Worm (Caenorhabditis elegans): ENCODE data around the gene Y54F10BM.3.

Y54F10BM.3 gene

ce11 chrIII:2281975-2282957, at the start of gene Y54F10BM.3:
Gene Y54F10BM.3 (plus strand): TSS chrIII:2282025.
- TF ChIP-seq ceh-82 (tag; optimal IDR thresholded peaks at IDR 0.05) (no peak), ZK546.5 (tag; optimal IDR thresholded peaks at IDR 0.05) (no peak), fos-1 (tag; optimal IDR thresholded peaks at IDR 0.05) (no peak), lin-13 (GFP tag; optimal IDR thresholded peaks at IDR 0.05) (no peak), sma-9 (GFP tag; optimal IDR thresholded peaks at IDR 0.05) (no peak), sma-9 (tag; optimal IDR thresholded peaks at IDR 0.05) (no peak), elt-1 (tag; optimal IDR thresholded peaks at IDR 0.05) (no peak), nhr-23 (tag; optimal IDR thresholded peaks at IDR 0.05) (no peak), nhr-237 (tag; optimal IDR thresholded peaks at IDR 0.05) (no peak), F13H6.1 (tag; optimal IDR thresholded peaks at IDR 0.05) (no peak), ceh-16 (tag; optimal IDR thresholded peaks at IDR 0.05) (no peak), crh-2 (tag; optimal IDR thresholded peaks at IDR 0.05) (no peak), blmp-1 (tag; optimal IDR thresholded peaks at IDR 0.05; ENCODE audit: insufficient read depth) (no peak), nhr-6 (tag; optimal IDR thresholded peaks at IDR 0.05) (no peak), skn-1 (tag; optimal IDR thresholded peaks at IDR 0.05) (no peak), sem-4 (tag; optimal IDR thresholded peaks at IDR 0.05) (no peak), alr-1 (tag; optimal IDR thresholded peaks at IDR 0.05) (no peak), peb-1 (tag; optimal IDR thresholded peaks at IDR 0.05) (no peak), ztf-11 (tag; optimal IDR thresholded peaks at IDR 0.05) (no peak), ama-1 (optimal IDR thresholded peaks at IDR 0.05) (no peak)

- TF ChIP-seq unc-55 (GFP tag; optimal IDR thresholded peaks at IDR 0.05) (no peak), nhr-21 (tag; optimal IDR thresholded peaks at IDR 0.05) (no peak), aly-2 (tag; optimal IDR thresholded peaks at IDR 0.05) (no peak), fos-1 (tag; optimal IDR thresholded peaks at IDR 0.05) (no peak), crh-2 (tag; optimal IDR thresholded peaks at IDR 0.05) (no peak), zag-1 (tag; optimal IDR thresholded peaks at IDR 0.05) (no peak), ztf-11 (tag; optimal IDR thresholded peaks at IDR 0.05) (no peak), unc-62 (GFP tag; optimal IDR thresholded peaks at IDR 0.05) (no peak), mdl-1 (tag; optimal IDR thresholded peaks at IDR 0.05) (no peak)
Observed at ce11 chrIII:2232360-2232759, 49.5 kb upstream of the Y54F10BM.3 start, which contains the start of gene fbxa-47. Gene fbxa-47 (minus strand): TSS chrIII:2232460.

DNA sequence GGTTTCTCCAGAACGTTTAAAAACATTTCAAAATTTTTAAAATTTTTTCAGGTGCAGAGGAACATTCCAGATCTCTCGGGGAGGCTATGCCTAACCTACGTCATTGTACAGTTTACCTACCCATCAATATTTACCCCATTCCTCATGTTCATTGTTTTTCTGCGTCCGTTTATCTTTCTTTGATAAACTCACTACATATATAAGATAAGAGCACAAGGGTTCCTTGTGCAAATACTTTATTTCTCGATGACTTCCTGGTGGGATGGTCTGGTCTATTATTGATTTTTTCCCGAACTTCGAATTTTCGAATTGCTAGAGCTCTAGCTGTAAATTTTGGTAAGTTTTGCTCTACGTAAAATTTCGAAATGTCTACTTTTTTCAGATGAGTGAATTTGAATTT, 48.4 kb upstream of the Y54F10BM.3 start:
- TF ChIP-seq F13H6.1 (tag; optimal IDR thresholded peaks at IDR 0.05) (no peak), peb-1 (tag; optimal IDR thresholded peaks at IDR 0.05) (no peak), ceh-16 (tag; optimal IDR thresholded peaks at IDR 0.05) (no peak), ztf-1 (GFP tag; conservative IDR thresholded peaks at IDR 0.05) (no peak), lin-39 (tag; optimal IDR thresholded peaks at IDR 0.05) (no peak), nhr-10 (tag; optimal IDR thresholded peaks at IDR 0.05) (no peak), elt-1 (tag; optimal IDR thresholded peaks at IDR 0.05) (no peak), ceh-82 (tag; optimal IDR thresholded peaks at IDR 0.05) (no peak), mab-5 (tag; optimal IDR thresholded peaks at IDR 0.05) (no peak), dmd-4 (tag; optimal IDR thresholded peaks at IDR 0.05) (no peak), sma-3 (GFP tag; optimal IDR thresholded peaks at IDR 0.05) (no peak), ztf-4 (tag; optimal IDR thresholded peaks at IDR 0.05) (no peak), fos-1 (tag; optimal IDR thresholded peaks at IDR 0.05) (no peak), ztf-11 (tag; optimal IDR thresholded peaks at IDR 0.05) (no peak), nhr-77 (tag; optimal IDR thresholded peaks at IDR 0.05) (no peak), nhr-21 (tag; optimal IDR thresholded peaks at IDR 0.05) (no peak), nhr-12 (tag; optimal IDR thresholded peaks at IDR 0.05) (no peak), sma-9 (GFP tag; optimal IDR thresholded peaks at IDR 0.05) (no peak), sma-9 (tag; optimal IDR thresholded peaks at IDR 0.05) (no peak), ZK546.5 (tag; optimal IDR thresholded peaks at IDR 0.05) (no peak)

- TF ChIP-seq dmd-4 (tag; optimal IDR thresholded peaks at IDR 0.05) (no peak), R02D3.7 (tag; optimal IDR thresholded peaks at IDR 0.05) (no peak), lin-11 (tag; optimal IDR thresholded peaks at IDR 0.05) (no peak)
Observed at ce11 chrIII:2234192-2234934, 47.5 kb upstream of the Y54F10BM.3 start, which contains the start of gene C39B5.2. Gene C39B5.2 (plus strand): TSS chrIII:2234884.

All from whole organism, L2 larva.